Fruit fly (Drosophila melanogaster): ENCODE results near the gene CG3301.

Gene CG3301

DNA sequence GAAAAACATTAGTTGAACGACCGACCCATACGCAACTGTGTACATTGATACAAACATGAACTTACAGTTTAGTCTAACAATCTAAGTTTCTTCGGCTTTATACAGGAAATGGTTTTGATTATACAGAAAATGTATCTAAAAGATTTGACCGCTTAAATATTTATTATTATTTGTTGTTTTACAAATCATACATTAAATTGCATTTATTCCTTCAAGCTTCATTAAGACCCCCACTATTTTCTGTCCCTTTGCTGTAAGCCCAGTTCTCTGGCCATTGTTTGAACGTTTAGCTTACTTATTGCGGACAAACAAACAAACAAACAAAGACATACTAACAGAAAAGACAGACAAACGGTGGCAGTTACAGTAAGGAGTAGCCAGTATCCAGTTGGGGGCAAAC lies 21.8 kb downstream of the CG3301 start:
- TF ChIP-seq CG12768 (GFP tag; optimal IDR thresholded peaks at IDR 0.05) (no peak), cic (GFP tag; optimal IDR thresholded peaks at IDR 0.05) (no peak), CG11617 (GFP tag; optimal IDR thresholded peaks at IDR 0.05) (no peak), pad (GFP tag; optimal IDR thresholded peaks at IDR 0.05) (no peak), CG7101 (tag; optimal IDR thresholded peaks at IDR 0.05) (no peak), CG5204 (GFP tag; optimal IDR thresholded peaks at IDR 0.05) (no peak), toe (GFP tag; optimal IDR thresholded peaks at IDR 0.05) (no peak), Hr96 (GFP tag; optimal IDR thresholded peaks at IDR 0.05) (no peak), Mnt (GFP tag; optimal IDR thresholded peaks at IDR 0.05) (no peak), cnc (optimal IDR thresholded peaks at IDR 0.05) (no peak), Clk (GFP tag; optimal IDR thresholded peaks at IDR 0.05) (no peak), CG7045 (GFP tag; optimal IDR thresholded peaks at IDR 0.05) (no peak), CG14711 (tag; optimal IDR thresholded peaks at IDR 0.05) (no peak), ovo (GFP tag; optimal IDR thresholded peaks at IDR 0.05) (no peak), tj (GFP tag; optimal IDR thresholded peaks at IDR 0.05) (no peak)

DNA sequence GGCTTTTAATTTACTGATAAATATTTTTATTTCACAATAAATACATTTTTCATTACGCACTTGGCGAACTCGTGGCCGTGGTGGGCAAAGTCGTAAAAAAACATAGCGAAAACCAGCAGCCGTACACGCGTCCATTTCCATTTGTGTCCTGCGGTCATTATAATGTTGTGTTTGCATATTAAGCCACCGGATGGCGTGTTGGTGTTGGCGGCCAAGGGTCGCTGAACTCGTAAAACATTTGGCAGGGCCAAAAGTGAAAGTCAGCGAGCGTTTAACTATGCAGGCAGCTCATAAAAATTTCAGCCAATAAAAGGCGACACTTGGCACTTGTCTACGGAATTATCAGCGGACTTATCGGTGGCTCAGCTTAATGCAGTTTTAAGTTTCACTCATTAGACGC lies 23.6 kb downstream of the CG3301 start:
- TF ChIP-seq CG7045 (GFP tag; optimal IDR thresholded peaks at IDR 0.05) = no peak
- no peak for TF ChIP-seq pad (GFP tag; optimal IDR thresholded peaks at IDR 0.05)
- no peak for TF ChIP-seq Mnt (GFP tag; optimal IDR thresholded peaks at IDR 0.05)
- no peak for TF ChIP-seq kay (GFP tag; ENCODE audit: borderline replicate concordance)
- no peak for TF ChIP-seq cnc (optimal IDR thresholded peaks at IDR 0.05)
- TF ChIP-seq CG12768 (GFP tag; optimal IDR thresholded peaks at IDR 0.05) = no peak
- TF ChIP-seq CG1620 (GFP tag; optimal IDR thresholded peaks at IDR 0.05) = no peak
- no peak for TF ChIP-seq bab1 (GFP tag; optimal IDR thresholded peaks at IDR 0.05)
- no peak for TF ChIP-seq Crg-1 (GFP tag; optimal IDR thresholded peaks at IDR 0.05)
- no peak for TF ChIP-seq CG11617 (GFP tag; optimal IDR thresholded peaks at IDR 0.05)
- TF ChIP-seq tj (GFP tag; optimal IDR thresholded peaks at IDR 0.05) = no peak
- TF ChIP-seq Hr96 (GFP tag; optimal IDR thresholded peaks at IDR 0.05) = no peak
- TF ChIP-seq CG33017 (tag; optimal IDR thresholded peaks at IDR 0.05) = no peak
- TF ChIP-seq CG7101 (tag; optimal IDR thresholded peaks at IDR 0.05) = no peak

dm6 chr3R:21246492-21247061 lies 29.5 kb downstream of the CG3301 start, which contains the start of gene ETHR:
Gene ETHR, plus strand, starts transcription at chr3R:21247011.
- TF ChIP-seq cic (GFP tag; optimal IDR thresholded peaks at IDR 0.05) = peak; percentile 100
- peak; percentile 21 for TF ChIP-seq CG14711 (tag; optimal IDR thresholded peaks at IDR 0.05)
- TF ChIP-seq Hr96 (GFP tag; optimal IDR thresholded peaks at IDR 0.05) = peak; percentile 14
- TF ChIP-seq cnc (optimal IDR thresholded peaks at IDR 0.05) = no peak
- peak; percentile 83 for TF ChIP-seq kay (GFP tag; ENCODE audit: borderline replicate concordance)
- peak; percentile 47 for TF ChIP-seq CG7101 (tag; optimal IDR thresholded peaks at IDR 0.05)
- no peak for TF ChIP-seq CG1620 (GFP tag; optimal IDR thresholded peaks at IDR 0.05)
- peak; percentile 29 for TF ChIP-seq Clk (GFP tag; optimal IDR thresholded peaks at IDR 0.05)
- no peak for TF ChIP-seq CG5204 (GFP tag; optimal IDR thresholded peaks at IDR 0.05)
- TF ChIP-seq CG7045 (GFP tag; optimal IDR thresholded peaks at IDR 0.05) = peak; percentile 8
- TF ChIP-seq pad (GFP tag; optimal IDR thresholded peaks at IDR 0.05) = no peak
- TF ChIP-seq ovo (GFP tag; optimal IDR thresholded peaks at IDR 0.05) = no peak
- peak; percentile 89 for TF ChIP-seq CG12768 (GFP tag; optimal IDR thresholded peaks at IDR 0.05)
- TF ChIP-seq CG33017 (tag; optimal IDR thresholded peaks at IDR 0.05) = peak; percentile 63
- peak; percentile 11 for TF ChIP-seq tj (GFP tag; optimal IDR thresholded peaks at IDR 0.05)
- peak; percentile 26 for TF ChIP-seq Crg-1 (GFP tag; optimal IDR thresholded peaks at IDR 0.05)
- TF ChIP-seq CG11617 (GFP tag; optimal IDR thresholded peaks at IDR 0.05) = peak; percentile 73
- TF ChIP-seq toe (GFP tag; optimal IDR thresholded peaks at IDR 0.05) = peak; percentile 34
- no peak for TF ChIP-seq bab1 (GFP tag; optimal IDR thresholded peaks at IDR 0.05)
- peak; percentile 30 for TF ChIP-seq Mnt (GFP tag; optimal IDR thresholded peaks at IDR 0.05)

DNA sequence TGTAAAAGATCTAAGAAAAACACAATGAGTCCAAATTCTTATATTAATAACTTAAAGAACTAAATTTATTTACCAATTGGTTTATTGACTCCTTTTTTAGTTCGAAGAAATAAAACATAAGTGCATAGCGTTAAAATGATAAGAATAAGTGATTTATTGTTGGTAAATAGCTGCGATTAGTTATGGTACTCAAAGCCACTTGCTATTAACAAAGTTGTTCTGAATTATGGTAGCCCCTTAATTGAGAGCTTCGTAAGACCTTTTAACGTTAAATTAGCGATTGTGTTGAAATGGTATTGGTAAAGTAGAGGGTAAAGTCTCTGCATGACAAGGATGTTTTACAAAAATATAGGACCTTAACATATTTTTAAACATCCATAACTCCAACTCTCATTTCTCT lies 30.2 kb downstream of the CG3301 start:
- peak; percentile 15 for TF ChIP-seq kay (GFP tag; ENCODE audit: borderline replicate concordance)
- TF ChIP-seq toe (GFP tag; optimal IDR thresholded peaks at IDR 0.05) = no peak
- TF ChIP-seq CG1620 (GFP tag; optimal IDR thresholded peaks at IDR 0.05) = no peak
- no peak for TF ChIP-seq ovo (GFP tag; optimal IDR thresholded peaks at IDR 0.05)
- no peak for TF ChIP-seq CG7045 (GFP tag; optimal IDR thresholded peaks at IDR 0.05)
- no peak for TF ChIP-seq cic (GFP tag; optimal IDR thresholded peaks at IDR 0.05)
- TF ChIP-seq Hr96 (GFP tag; optimal IDR thresholded peaks at IDR 0.05) = no peak
- TF ChIP-seq CG14711 (tag; optimal IDR thresholded peaks at IDR 0.05) = no peak

dm6 chr3R:21242318-21242717 lies 33.7 kb downstream of the CG3301 start, which contains the start of gene CG5892:
Gene CG5892, plus strand, starts transcription at chr3R:21242618.
- TF ChIP-seq tj (GFP tag; optimal IDR thresholded peaks at IDR 0.05) = no peak
- no peak for TF ChIP-seq CG12768 (GFP tag; optimal IDR thresholded peaks at IDR 0.05)
- TF ChIP-seq cic (GFP tag; optimal IDR thresholded peaks at IDR 0.05) = no peak

- TF ChIP-seq bab1 (GFP tag; optimal IDR thresholded peaks at IDR 0.05) = no peak
- no peak for TF ChIP-seq Hr96 (GFP tag; optimal IDR thresholded peaks at IDR 0.05)
Measured at dm6 chr3R:21241332-21241731, 34.7 kb downstream of the CG3301 start.

- no peak for TF ChIP-seq CG33017 (tag; optimal IDR thresholded peaks at IDR 0.05)
- no peak for TF ChIP-seq kay (GFP tag; ENCODE audit: borderline replicate concordance)
- TF ChIP-seq tj (GFP tag; optimal IDR thresholded peaks at IDR 0.05) = no peak
- TF ChIP-seq Mnt (GFP tag; optimal IDR thresholded peaks at IDR 0.05) = no peak
- TF ChIP-seq Clk (GFP tag; optimal IDR thresholded peaks at IDR 0.05) = no peak
- TF ChIP-seq bab1 (GFP tag; optimal IDR thresholded peaks at IDR 0.05) = no peak
- no peak for TF ChIP-seq Crg-1 (GFP tag; optimal IDR thresholded peaks at IDR 0.05)
Measured at dm6 chr3R:21237099-21237498, 39.0 kb downstream of the CG3301 start, which contains the start of gene e. Gene e, minus strand, starts transcription at chr3R:21237177.

Measured in whole organism, adult.